Worm (Caenorhabditis elegans) whole organism, L4 larva: ENCODE data around the gene dao-6.

Experiments
- D1046.2 ChIP-seq: fragments of 200-800 bp; sonication (Bioruptor generic); IDR thresholded peaks from 2 replicates; pipeline ENCODE4 v1.3.6; 2022; ENCODE audit warnings: missing genetic modification characterization, missing compliant biosample characterization
- F26F4.8 ChIP-seq: fragments of 200-800 bp; sonication (Bioruptor generic); conservative IDR thresholded peaks from 2 replicates; pipeline ENCODE4 v1.3.6; 2022; ENCODE audit warnings: missing genetic modification characterization, missing compliant biosample characterization
- F44E2.7 ChIP-seq: fragments of 200-800 bp; sonication (Bioruptor generic); IDR thresholded peaks from 2 replicates; pipeline ENCODE4 v2.1.2; 2022; ENCODE audit warnings: missing genetic modification characterization, missing compliant biosample characterization
- F49E8.2 ChIP-seq: sonication (generic microtip); optimal IDR thresholded peaks from 2 replicates; lab custom pipeline; 2016; ENCODE audit warnings: missing compliant biosample characterization, mild to moderate bottlenecking, missing genetic modification characterization, borderline replicate concordance
- T20F7.1 ChIP-seq: fragments of 200-800 bp; sonication (Bioruptor generic); optimal IDR thresholded peaks from 2 replicates; lab custom pipeline; 2018; ENCODE audit warnings: mild to moderate bottlenecking, missing genetic modification characterization, missing compliant biosample characterization
- Y5F2A.4 ChIP-seq: fragments of 200-800 bp; sonication (Bioruptor generic); optimal IDR thresholded peaks from 2 replicates; lab custom pipeline; 2018; ENCODE audit warnings: mild to moderate bottlenecking, missing genetic modification characterization, missing compliant biosample characterization
- Y75B8A.6 ChIP-seq: fragments of 200-800 bp; sonication (Bioruptor generic); IDR thresholded peaks from 2 replicates; pipeline ENCODE4 v1.3.6; 2022; ENCODE audit warnings: missing genetic modification reagents, missing genetic modification characterization, missing compliant biosample characterization
- ZK546.5 ChIP-seq, 2 experiments: sonication (generic microtip); optimal IDR thresholded peaks; 2 replicates each; lab custom pipeline; 2017; ENCODE audit warnings: missing biosample characterization in 2 of 2, missing genetic modification characterization in 2 of 2
- aly-2 ChIP-seq: sonication (generic microtip); optimal IDR thresholded peaks from 2 replicates; lab custom pipeline; 2018; ENCODE audit warnings: missing biosample characterization, missing genetic modification characterization
- arid-1 ChIP-seq: fragments of 200-800 bp; sonication (Bioruptor generic); conservative IDR thresholded peaks from 2 replicates; pipeline ENCODE4 v1.3.6; 2022; ENCODE audit warnings: missing genetic modification reagents, missing genetic modification characterization, missing compliant biosample characterization
- ceh-20 ChIP-seq: fragments of 200-800 bp; sonication (Bioruptor generic); IDR thresholded peaks from 2 replicates; pipeline ENCODE4 v1.3.6; 2022; ENCODE audit warnings: missing genetic modification reagents, missing genetic modification characterization, missing compliant biosample characterization
- ceh-28 ChIP-seq: fragments of 150-350 bp; optimal IDR thresholded peaks from 2 replicates; lab custom pipeline; 2014; ENCODE audit warnings: missing biosample characterization, missing genetic modification reagents, missing genetic modification characterization
- ceh-44 ChIP-seq: fragments of 200-800 bp; sonication (Bioruptor generic); IDR thresholded peaks from 2 replicates; pipeline ENCODE4 v1.3.6; 2022; ENCODE audit warnings: missing genetic modification reagents, missing genetic modification characterization, missing compliant biosample characterization
- ceh-62 ChIP-seq: sonication (generic microtip); optimal IDR thresholded peaks from 2 replicates; lab custom pipeline; 2017; ENCODE audit warnings: missing biosample characterization, missing genetic modification characterization
- ceh-82 ChIP-seq: sonication (generic microtip); optimal IDR thresholded peaks from 2 replicates; lab custom pipeline; 2017; ENCODE audit warnings: missing biosample characterization, missing genetic modification characterization
- daf-16 ChIP-seq, 3 experiments: sonication (generic microtip); optimal IDR thresholded peaks; 2 replicates each; lab custom pipeline; 2016 to 2017; ENCODE audit warnings: missing genetic modification characterization in 3 of 3, missing genetic modification reagents in 3 of 3, mild to moderate bottlenecking in 2 of 3, missing compliant biosample characterization in 2 of 3, missing biosample characterization in 1 of 3, moderate library complexity in 1 of 3
- daf-8 ChIP-seq: fragments of 200-800 bp; sonication (Bioruptor generic); IDR thresholded peaks from 2 replicates; pipeline ENCODE4 v1.3.6; 2022; ENCODE audit warnings: missing genetic modification characterization, missing compliant biosample characterization
- dmd-6 ChIP-seq: fragments of 200-800 bp; sonication (Bioruptor generic); IDR thresholded peaks from 2 replicates; pipeline ENCODE4 v1.3.6; 2022; ENCODE audit warnings: missing genetic modification reagents, missing genetic modification characterization, missing compliant biosample characterization
- duxl-1 ChIP-seq: sonication (generic microtip); optimal IDR thresholded peaks from 2 replicates; lab custom pipeline; 2016; ENCODE audit warnings: mild to moderate bottlenecking, missing genetic modification characterization, moderate library complexity, missing compliant biosample characterization; ENCODE audit not compliant: poor library complexity
- dve-1 ChIP-seq: sonication (generic microtip); optimal IDR thresholded peaks from 2 replicates; lab custom pipeline; 2017; ENCODE audit warnings: antibody characterized with exemption, mild to moderate bottlenecking, missing genetic modification characterization, missing compliant biosample characterization; ENCODE audit not compliant: insufficient read depth
- egl-43 ChIP-seq: fragments of 200-800 bp; sonication (Bioruptor generic); IDR thresholded peaks from 2 replicates; pipeline ENCODE4 v1.3.6; 2022; ENCODE audit warnings: missing genetic modification reagents, missing genetic modification characterization, missing compliant biosample characterization
- fos-1 ChIP-seq: fragments of 150-350 bp; optimal IDR thresholded peaks from 2 replicates; lab custom pipeline; 2014; ENCODE audit warnings: missing biosample characterization, missing genetic modification characterization
- gei-8 ChIP-seq: fragments of 200-800 bp; sonication (Bioruptor generic); optimal IDR thresholded peaks from 2 replicates; lab custom pipeline; 2018; ENCODE audit warnings: mild to moderate bottlenecking, missing genetic modification characterization, missing compliant biosample characterization
- hlh-11 ChIP-seq: fragments of 200-800 bp; sonication (Bioruptor generic); optimal IDR thresholded peaks from 2 replicates; lab custom pipeline; 2018; ENCODE audit warnings: mild to moderate bottlenecking, missing genetic modification characterization, missing compliant biosample characterization
- jun-1 ChIP-seq: fragments of 150-350 bp; optimal IDR thresholded peaks from 2 replicates; lab custom pipeline; 2014; ENCODE audit warnings: missing biosample characterization, missing genetic modification reagents, missing genetic modification characterization
- lin-29 ChIP-seq: fragments of 200-800 bp; sonication (Bioruptor generic); IDR thresholded peaks from 2 replicates; pipeline ENCODE4 v1.3.6; 2022; ENCODE audit warnings: missing genetic modification reagents, missing genetic modification characterization, missing compliant biosample characterization
- lir-3 ChIP-seq: sonication (generic microtip); optimal IDR thresholded peaks from 2 replicates; lab custom pipeline; 2016; ENCODE audit warnings: mild to moderate bottlenecking, missing genetic modification characterization, missing compliant biosample characterization
- madf-5 ChIP-seq, 2 experiments: fragments of 200-800 bp; sonication (Bioruptor generic); IDR thresholded peaks; 2 replicates each; pipeline ENCODE4 v1.3.6; 2022; ENCODE audit warnings: missing compliant biosample characterization in 2 of 2, missing genetic modification characterization in 2 of 2
- madf-9 ChIP-seq: fragments of 200-800 bp; sonication (Bioruptor generic); conservative IDR thresholded peaks from 2 replicates; pipeline ENCODE4 v1.3.6; 2022; ENCODE audit warnings: missing genetic modification reagents, missing genetic modification characterization, missing compliant biosample characterization
- mdl-1 ChIP-seq, 2 experiments: fragments of 150-350 bp in 1 of 2; sonication (generic microtip) in 1 of 2; optimal IDR thresholded peaks; 2 replicates each; lab custom pipeline; 2014 to 2017; ENCODE audit warnings: missing biosample characterization in 2 of 2, missing genetic modification characterization in 2 of 2
- mep-1 ChIP-seq: fragments of 150-350 bp; sonication (generic microtip); optimal IDR thresholded peaks from 3 replicates; lab custom pipeline; 2014; ENCODE audit warnings: missing biosample characterization, missing genetic modification characterization
- nhr-111 ChIP-seq: fragments of 200-800 bp; sonication (Bioruptor generic); optimal IDR thresholded peaks from 2 replicates; lab custom pipeline; 2018; ENCODE audit warnings: mild to moderate bottlenecking, missing genetic modification characterization, missing compliant biosample characterization
- nhr-28 ChIP-seq: fragments of 150-350 bp; optimal IDR thresholded peaks from 2 replicates; lab custom pipeline; 2014; ENCODE audit warnings: missing biosample characterization, missing genetic modification characterization
- nhr-42 ChIP-seq: fragments of 200-800 bp; sonication (Bioruptor generic); IDR thresholded peaks from 2 replicates; pipeline ENCODE4 v1.3.6; 2022; ENCODE audit warnings: missing genetic modification characterization, missing compliant biosample characterization
- nhr-6 ChIP-seq: fragments of 150-350 bp; optimal IDR thresholded peaks from 2 replicates; lab custom pipeline; 2014; ENCODE audit warnings: missing biosample characterization, missing genetic modification characterization
- nhr-76 ChIP-seq: fragments of 150-350 bp; optimal IDR thresholded peaks from 2 replicates; lab custom pipeline; 2014; ENCODE audit warnings: missing biosample characterization, missing genetic modification characterization
- php-3 ChIP-seq: fragments of 200-800 bp; sonication (Bioruptor generic); IDR thresholded peaks from 2 replicates; pipeline ENCODE4 v1.3.6; 2022; ENCODE audit warnings: missing genetic modification reagents, missing genetic modification characterization, missing compliant biosample characterization
- pqm-1 ChIP-seq: sonication (generic microtip); optimal IDR thresholded peaks from 2 replicates; lab custom pipeline; 2017; ENCODE audit warnings: missing biosample characterization, missing genetic modification characterization
- rbr-2 ChIP-seq: sonication (generic microtip); optimal IDR thresholded peaks from 2 replicates; lab custom pipeline; 2016; ENCODE audit warnings: missing genotype, missing genetic modification characterization, missing compliant biosample characterization
- snpc-4 ChIP-seq: fragments of 150-350 bp; optimal IDR thresholded peaks from 2 replicates; lab custom pipeline; 2014; ENCODE audit warnings: missing biosample characterization, missing genetic modification characterization
- spr-1 ChIP-seq: sonication (generic microtip); optimal IDR thresholded peaks from 2 replicates; lab custom pipeline; 2016; ENCODE audit warnings: mild to moderate bottlenecking, missing genetic modification characterization, missing compliant biosample characterization
- spr-3 ChIP-seq: fragments of 200-800 bp; sonication (Bioruptor generic); optimal IDR thresholded peaks from 2 replicates; lab custom pipeline; 2018; ENCODE audit warnings: mild to moderate bottlenecking, missing genetic modification characterization, missing compliant biosample characterization
- tag-97 ChIP-seq: fragments of 200-800 bp; sonication (Bioruptor generic); IDR thresholded peaks from 2 replicates; pipeline ENCODE4 v1.3.6; 2022; ENCODE audit warnings: missing genetic modification characterization, missing compliant biosample characterization
- tra-1 ChIP-seq: fragments of 200-800 bp; sonication (Bioruptor generic); IDR thresholded peaks from 2 replicates; pipeline ENCODE4 v1.3.6; 2022; ENCODE audit warnings: missing genetic modification reagents, missing genetic modification characterization, missing compliant biosample characterization
- unc-130 ChIP-seq: sonication (generic microtip); optimal IDR thresholded peaks from 2 replicates; lab custom pipeline; 2016; ENCODE audit warnings: missing genetic modification reagents, missing genetic modification characterization, missing compliant biosample characterization
- vab-7 ChIP-seq: fragments of 200-800 bp; sonication (Bioruptor generic); IDR thresholded peaks from 2 replicates; pipeline ENCODE4 v1.3.6; 2022; ENCODE audit warnings: missing genetic modification reagents, missing genetic modification characterization, missing compliant biosample characterization
- zfp-2 ChIP-seq: sonication (generic microtip); optimal IDR thresholded peaks from 2 replicates; lab custom pipeline; 2016; ENCODE audit warnings: mild to moderate bottlenecking, missing genetic modification characterization, missing compliant biosample characterization
- zip-11 ChIP-seq: fragments of 200-800 bp; sonication (Bioruptor generic); IDR thresholded peaks from 2 replicates; pipeline ENCODE4 v1.3.6; 2022; ENCODE audit warnings: missing genetic modification characterization, missing compliant biosample characterization
- zip-2 ChIP-seq: fragments of 150-350 bp; optimal IDR thresholded peaks from 2 replicates; lab custom pipeline; 2014; ENCODE audit warnings: missing biosample characterization, missing genetic modification characterization
- ztf-7 ChIP-seq: fragments of 150-350 bp; optimal IDR thresholded peaks from 2 replicates; lab custom pipeline; 2014; ENCODE audit warnings: missing biosample characterization, missing genetic modification characterization

The dao-6 gene

ce11 chrIII:9765465-9765900 is 29.5 kb upstream of the dao-6 start (continued):
- TF ChIP-seq daf-8 (GFP tag; lab: Robert Waterston, UW) (0 out of 2 replicates have a peak, but pooled peaks have one; percentile 51), nhr-76 (tag; lab: Kevin White, UChicago) (peak; percentile 74), zfp-2 (tag; lab: Kevin White, UChicago) (peak; percentile 92), nhr-42 (GFP tag; lab: Robert Waterston, UW) (peak; percentile 97), ceh-20 (GFP tag; lab: Robert Waterston, UW) (peak; percentile 98), hlh-11 (tag; lab: Kevin White, UChicago) (peak; percentile 100), F49E8.2 (tag; lab: Kevin White, UChicago) (no peak), ceh-62 (tag; lab: Kevin White, UChicago) (no peak), dmd-6 (GFP tag; lab: Robert Waterston, UW) (peak; percentile 99), D1046.2 (GFP tag; lab: Robert Waterston, UW) (peak; percentile 93), ztf-7 (tag; lab: Kevin White, UChicago) (peak; percentile 88), madf-5 (GFP tag; IDR thresholded peaks at IDR 0.05; lab: Robert Waterston, UW) (peak; percentile 80 to 90; a peak in 2 of 4 replicates), egl-43 (GFP tag; lab: Robert Waterston, UW) (peak; percentile 98), nhr-111 (GFP tag; lab: Kevin White, UChicago) (peak; percentile 99), vab-7 (GFP tag; lab: Robert Waterston, UW) (peak; percentile 89), daf-16 (GFP tag; optimal IDR thresholded peaks at IDR 0.05; lab: Kevin White, UChicago) (peak; percentile 77 to 92), daf-16 (tag; optimal IDR thresholded peaks at IDR 0.05; lab: Kevin White, UChicago) (peak; percentile 91), zip-11 (GFP tag; lab: Robert Waterston, UW) (peak; percentile 48; the same call in 1 of the 2 replicates), lin-29 (GFP tag; lab: Robert Waterston, UW) (peak; percentile 94), arid-1 (GFP tag; lab: Robert Waterston, UW) (peak; percentile 97), duxl-1 (peak; percentile 96), unc-130 (peak; percentile 1), fos-1 (tag; lab: Kevin White, UChicago) (peak; percentile 87), F44E2.7 (GFP tag; lab: Robert Waterston, UW) (peak; percentile 73; the same call in 1 of the 2 replicates), snpc-4 (tag; lab: Kevin White, UChicago) (peak; percentile 35), mdl-1 (tag; optimal IDR thresholded peaks at IDR 0.05; lab: Kevin White, UChicago) (peak; percentile 97 to 99), ceh-82 (tag; lab: Kevin White, UChicago) (peak; percentile 8), dve-1 (tag; lab: Kevin White, UChicago) (peak; percentile 99), spr-3 (GFP tag; lab: Kevin White, UChicago) (peak; percentile 98), ceh-28 (tag; lab: Kevin White, UChicago) (no peak), lir-3 (tag; lab: Kevin White, UChicago) (peak; percentile 49), nhr-28 (peak; percentile 90), php-3 (GFP tag; lab: Robert Waterston, UW) (peak; percentile 96), T20F7.1 (GFP tag; lab: Kevin White, UChicago) (peak; percentile 92), madf-9 (GFP tag; lab: Robert Waterston, UW) (peak; percentile 92), tra-1 (GFP tag; lab: Robert Waterston, UW) (peak; percentile 96), zip-2 (tag; lab: Kevin White, UChicago) (peak; percentile 82), gei-8 (GFP tag; lab: Kevin White, UChicago) (peak; percentile 98), tag-97 (0 out of 2 replicates have a peak, but pooled peaks have one; percentile 66), pqm-1 (tag; lab: Kevin White, UChicago) (peak; percentile 33), ceh-44 (GFP tag; lab: Robert Waterston, UW) (peak; percentile 77; the same call in 1 of the 2 replicates), rbr-2 (tag; lab: Kevin White, UChicago) (peak; percentile 98), spr-1 (tag; lab: Kevin White, UChicago) (peak; percentile 95), Y5F2A.4 (GFP tag; lab: Kevin White, UChicago) (peak; percentile 92), ZK546.5 (tag; optimal IDR thresholded peaks at IDR 0.05; lab: Kevin White, UChicago) (peak; percentile 24 to 87), F26F4.8 (no peak), mep-1 (peak; percentile 99), aly-2 (tag; lab: Kevin White, UChicago) (peak; percentile 36), jun-1 (peak; percentile 95), nhr-6 (tag; lab: Kevin White, UChicago) (peak; percentile 96), Y75B8A.6 (GFP tag; lab: Robert Waterston, UW) (peak; percentile 95)
